Worm (Caenorhabditis elegans) whole organism, late embryonic: ENCODE measurements around the gene npp-9.

ENCODE experiments used
- F13H6.1 ChIP-seq: sonication (generic microtip); optimal IDR thresholded peaks from 2 replicates; lab custom pipeline; 2016; ENCODE audit warnings: missing genetic modification characterization, missing compliant biosample characterization
- ceh-14 ChIP-seq: sonication (generic microtip); optimal IDR thresholded peaks from 2 replicates; lab custom pipeline; 2016; ENCODE audit warnings: missing genotype, missing genetic modification characterization, missing compliant biosample characterization
- eyg-1 ChIP-seq: sonication (generic microtip); optimal IDR thresholded peaks from 2 replicates; lab custom pipeline; 2016; ENCODE audit warnings: missing genotype, missing genetic modification characterization, missing compliant biosample characterization
- nfya-1 ChIP-seq: sonication (generic microtip); optimal IDR thresholded peaks from 2 replicates; lab custom pipeline; 2017; ENCODE audit warnings: missing genetic modification characterization, mild to moderate bottlenecking, missing compliant biosample characterization, antibody characterized with exemption, moderate library complexity
- pha-4 ChIP-seq: fragments of 150-350 bp; optimal IDR thresholded peaks from 2 replicates; lab custom pipeline; 2018; ENCODE audit warnings: missing biosample characterization, missing genetic modification reagents, missing genetic modification characterization
- unc-86 ChIP-seq: sonication (generic microtip); optimal IDR thresholded peaks from 2 replicates; lab custom pipeline; 2016; ENCODE audit warnings: missing genetic modification characterization, missing compliant biosample characterization

ce11 chrIII:3404354-3404913 is at the start of gene npp-9, which contains the start of gene F59A2.5:
- no peak for TF ChIP-seq F13H6.1
- TF ChIP-seq eyg-1, result no peak
- no peak for TF ChIP-seq pha-4 (tag; lab: Kevin White, UChicago)
- TF ChIP-seq nfya-1, result peak; percentile 15
- TF ChIP-seq ceh-14 (tag; lab: Kevin White, UChicago), result no peak
- no peak for TF ChIP-seq unc-86 (tag; lab: Kevin White, UChicago)
